Worm (Caenorhabditis elegans) whole organism, late embryonic: ENCODE data around the gene srbc-23.

Experiments
- ama-1 ChIP-seq: fragments of 150-350 bp; optimal IDR thresholded peaks from 2 replicates; lab custom pipeline; 2014
- ceh-30 ChIP-seq: fragments of 150-350 bp; optimal IDR thresholded peaks from 2 replicates; lab custom pipeline; 2014; ENCODE audit warnings: missing biosample characterization, missing genetic modification characterization
- ceh-34 ChIP-seq: sonication (generic microtip); optimal IDR thresholded peaks from 2 replicates; lab custom pipeline; 2016; ENCODE audit warnings: mild to moderate bottlenecking, missing genetic modification characterization, missing compliant biosample characterization
- dmd-4 ChIP-seq: sonication (generic microtip); optimal IDR thresholded peaks from 2 replicates; lab custom pipeline; 2016; ENCODE audit warnings: borderline replicate concordance, missing genetic modification characterization, missing compliant biosample characterization
- elt-2 ChIP-seq: sonication (generic microtip); optimal IDR thresholded peaks from 2 replicates; lab custom pipeline; 2016; ENCODE audit warnings: missing genetic modification reagents, missing genetic modification characterization, missing compliant biosample characterization
- fax-1 ChIP-seq: sonication (generic microtip); optimal IDR thresholded peaks from 2 replicates; lab custom pipeline; 2016; ENCODE audit warnings: missing genotype, missing genetic modification characterization, missing compliant biosample characterization
- gmeb-2 ChIP-seq: sonication (generic microtip); optimal IDR thresholded peaks from 2 replicates; lab custom pipeline; 2016; ENCODE audit warnings: missing genetic modification characterization, inconsistent platforms, missing compliant biosample characterization
- nhr-11 ChIP-seq: fragments of 150-350 bp; optimal IDR thresholded peaks from 2 replicates; lab custom pipeline; 2014; ENCODE audit warnings: missing biosample characterization, missing genetic modification characterization
- odd-2 ChIP-seq: sonication (generic microtip); optimal IDR thresholded peaks from 2 replicates; lab custom pipeline; 2017; ENCODE audit warnings: antibody characterized with exemption, mild to moderate bottlenecking, missing genetic modification characterization, missing compliant biosample characterization
- pha-4 ChIP-seq: fragments of 150-350 bp; optimal IDR thresholded peaks from 2 replicates; lab custom pipeline; 2018; ENCODE audit warnings: missing biosample characterization, missing genetic modification reagents, missing genetic modification characterization
- pqm-1 ChIP-seq: sonication (generic microtip); optimal IDR thresholded peaks from 2 replicates; lab custom pipeline; 2016; ENCODE audit warnings: missing genetic modification characterization, missing compliant biosample characterization
- pros-1 ChIP-seq: fragments of 150-350 bp; optimal IDR thresholded peaks from 2 replicates; lab custom pipeline; 2014; ENCODE audit warnings: missing biosample characterization, missing genetic modification reagents, missing genetic modification characterization
- tbx-2 ChIP-seq: sonication (generic microtip); optimal IDR thresholded peaks from 2 replicates; lab custom pipeline; 2016; ENCODE audit warnings: missing genetic modification characterization, missing compliant biosample characterization
- unc-42 ChIP-seq: sonication (generic microtip); optimal IDR thresholded peaks from 2 replicates; lab custom pipeline; 2016; ENCODE audit warnings: missing genotype, missing genetic modification characterization, missing compliant biosample characterization

DNA sequence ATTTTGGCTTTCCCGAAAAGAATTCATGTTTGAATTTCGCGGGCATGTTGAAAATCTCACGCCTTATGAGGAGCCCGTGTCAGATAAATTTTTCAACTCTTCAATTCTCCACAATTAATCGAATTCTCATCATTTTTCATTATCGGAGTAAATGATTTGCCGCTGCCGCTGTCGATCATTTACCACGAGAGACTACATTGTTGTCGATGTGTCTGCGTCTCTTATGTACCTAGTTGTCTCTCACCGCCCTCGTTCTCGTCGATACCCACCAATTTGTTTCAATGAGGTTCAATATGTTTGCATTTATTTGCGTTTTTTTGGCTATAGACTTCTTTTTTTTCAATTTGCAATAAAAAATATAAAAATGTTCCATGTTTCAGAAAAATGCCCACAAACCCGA is 38.7 kb downstream of the srbc-23 start, which contains the start of gene nhr-13:
- TF ChIP-seq odd-2 (tag; lab: Kevin White, UChicago), result no peak
- TF ChIP-seq unc-42 (tag; lab: Kevin White, UChicago), result no peak
- TF ChIP-seq ama-1, result no peak
- no peak for TF ChIP-seq ceh-30
- TF ChIP-seq pqm-1 (tag; lab: Kevin White, UChicago), result no peak
- TF ChIP-seq nhr-11 (tag; lab: Kevin White, UChicago), result no peak
- TF ChIP-seq fax-1 (tag; lab: Kevin White, UChicago), result no peak
- TF ChIP-seq tbx-2 (tag; lab: Kevin White, UChicago), result no peak
- TF ChIP-seq pha-4 (tag; lab: Kevin White, UChicago), result no peak
- TF ChIP-seq dmd-4, result no peak
- no peak for TF ChIP-seq gmeb-2
- TF ChIP-seq ceh-34, result no peak
- TF ChIP-seq elt-2, result no peak
- no peak for TF ChIP-seq pros-1 (tag; lab: Kevin White, UChicago)
